Worm (Caenorhabditis elegans): ENCODE data around the gene F27C8.2.

- TF ChIP-seq tra-4 (tag; optimal IDR thresholded peaks at IDR 0.05) = no peak
- TF ChIP-seq flt-1 (GFP tag; IDR thresholded peaks at IDR 0.05) = no peak
- no peak for TF ChIP-seq ama-1 (optimal IDR thresholded peaks at IDR 0.05)
- no peak for TF ChIP-seq hmg-4 (GFP tag; optimal IDR thresholded peaks at IDR 0.05)
- TF ChIP-seq pes-1 (GFP tag; IDR thresholded peaks at IDR 0.05) = no peak
- TF ChIP-seq tbx-37 (GFP tag; conservative IDR thresholded peaks at IDR 0.05) = no peak
- no peak for TF ChIP-seq sea-1 (GFP tag; conservative IDR thresholded peaks at IDR 0.05)
- TF ChIP-seq hnd-1 (tag; optimal IDR thresholded peaks at IDR 0.05) = no peak
- TF ChIP-seq tbx-11 (GFP tag; IDR thresholded peaks at IDR 0.05) = no peak
These were observed 28.8 kb downstream of the F27C8.2 start, which contains the start of gene W09C2.10 for ce11 chrIV:9624977-9625376.

Measured in whole organism, early embryonic.